Worm (Caenorhabditis elegans) whole organism, young adult: ENCODE measurements around the gene trx-3.

Source experiments
- B0261.1 ChIP-seq: sonication (generic microtip); optimal IDR thresholded peaks from 2 replicates; lab custom pipeline; 2016; ENCODE audit warnings: mild to moderate bottlenecking, missing genetic modification characterization, moderate library complexity, missing compliant biosample characterization
- F10E7.11 ChIP-seq: sonication (generic microtip); optimal IDR thresholded peaks from 2 replicates; lab custom pipeline; 2017; ENCODE audit warnings: mild to moderate bottlenecking, missing genetic modification characterization, moderate library complexity, missing compliant biosample characterization
- F22D6.2 ChIP-seq: sonication (generic microtip); optimal IDR thresholded peaks from 2 replicates; lab custom pipeline; 2016; ENCODE audit warnings: mild to moderate bottlenecking, missing genetic modification characterization, missing compliant biosample characterization
- F37B4.10 ChIP-seq: fragments of 200-800 bp; sonication (Bioruptor generic); IDR thresholded peaks from 2 replicates; pipeline ENCODE4 v1.3.6; 2022; ENCODE audit warnings: missing genetic modification characterization, missing compliant biosample characterization
- F52B5.7 ChIP-seq: sonication (generic microtip); optimal IDR thresholded peaks from 2 replicates; lab custom pipeline; 2016; ENCODE audit warnings: mild to moderate bottlenecking, missing genetic modification characterization, missing compliant biosample characterization
- K11D2.4 ChIP-seq: fragments of 200-800 bp; sonication (Bioruptor generic); IDR thresholded peaks from 2 replicates; pipeline ENCODE4 v1.3.6; 2022; ENCODE audit warnings: missing genetic modification reagents, missing genetic modification characterization, missing compliant biosample characterization
- Y53F4B.3 ChIP-seq: fragments of 200-800 bp; sonication (Bioruptor generic); IDR thresholded peaks from 2 replicates; pipeline ENCODE4 v1.3.6; 2022; ENCODE audit warnings: missing genetic modification reagents, missing genetic modification characterization, missing compliant biosample characterization
- Y56A3A.18 ChIP-seq: fragments of 200-800 bp; sonication (Bioruptor generic); IDR thresholded peaks from 2 replicates; pipeline ENCODE4 v1.3.6; 2022; ENCODE audit warnings: missing genetic modification reagents, missing genetic modification characterization, missing compliant biosample characterization
- Y95B8A.8 ChIP-seq: fragments of 200-800 bp; sonication (Bioruptor generic); IDR thresholded peaks from 2 replicates; pipeline ENCODE4 v1.3.6; 2022; ENCODE audit warnings: missing genetic modification reagents, missing genetic modification characterization, missing compliant biosample characterization
- aptf-2 ChIP-seq: fragments of 200-800 bp; sonication (Bioruptor generic); conservative IDR thresholded peaks from 2 replicates; pipeline ENCODE4 v1.3.6; 2022; ENCODE audit warnings: missing genetic modification reagents, missing genetic modification characterization, missing compliant biosample characterization
- atf-7 ChIP-seq: sonication (generic microtip); optimal IDR thresholded peaks from 2 replicates; lab custom pipeline; 2017; ENCODE audit warnings: mild to moderate bottlenecking, missing genetic modification characterization, missing compliant biosample characterization
- attf-3 ChIP-seq: fragments of 200-800 bp; sonication (Bioruptor generic); conservative IDR thresholded peaks from 2 replicates; pipeline ENCODE4 v1.3.6; 2022; ENCODE audit warnings: missing genetic modification reagents, missing genetic modification characterization, missing compliant biosample characterization
- attf-5 ChIP-seq: fragments of 200-800 bp; sonication (Bioruptor generic); optimal IDR thresholded peaks from 2 replicates; lab custom pipeline; 2018; ENCODE audit warnings: mild to moderate bottlenecking, missing genetic modification characterization, missing compliant biosample characterization
- ccch-3 ChIP-seq: fragments of 200-800 bp; sonication (Bioruptor generic); optimal IDR thresholded peaks from 2 replicates; lab custom pipeline; 2018; ENCODE audit warnings: mild to moderate bottlenecking, missing genetic modification characterization, missing compliant biosample characterization
- cebp-2 ChIP-seq: fragments of 200-800 bp; sonication (Bioruptor generic); IDR thresholded peaks from 2 replicates; pipeline ENCODE4 v1.3.6; 2022; ENCODE audit warnings: missing genetic modification characterization, missing compliant biosample characterization
- ceh-100 ChIP-seq: fragments of 200-800 bp; sonication (Bioruptor generic); IDR thresholded peaks from 2 replicates; pipeline ENCODE4 v1.3.6; 2022; ENCODE audit warnings: missing genetic modification reagents, missing genetic modification characterization, missing compliant biosample characterization
- chd-7 ChIP-seq: sonication (generic microtip); optimal IDR thresholded peaks from 2 replicates; lab custom pipeline; 2016; ENCODE audit warnings: mild to moderate bottlenecking, missing genetic modification characterization, moderate library complexity, missing compliant biosample characterization
- dpff-1 ChIP-seq: sonication (generic microtip); optimal IDR thresholded peaks from 2 replicates; lab custom pipeline; 2017; ENCODE audit warnings: mild to moderate bottlenecking, missing genetic modification characterization, missing compliant biosample characterization
- egl-44 ChIP-seq: fragments of 200-800 bp; sonication (Bioruptor generic); IDR thresholded peaks from 2 replicates; pipeline ENCODE4 v1.3.6; 2022; ENCODE audit warnings: missing genetic modification reagents, missing genetic modification characterization, missing compliant biosample characterization
- egrh-3 ChIP-seq: fragments of 200-800 bp; sonication (Bioruptor generic); IDR thresholded peaks from 2 replicates; pipeline ENCODE4 v1.3.6; 2022; ENCODE audit warnings: missing genetic modification reagents, missing genetic modification characterization, missing compliant biosample characterization
- ekl-4 ChIP-seq: fragments of 200-800 bp; sonication (Bioruptor generic); IDR thresholded peaks from 2 replicates; pipeline ENCODE4 v1.3.6; 2022; ENCODE audit warnings: missing genetic modification reagents, missing genetic modification characterization, missing compliant biosample characterization
- ets-4 ChIP-seq: fragments of 200-800 bp; sonication (Bioruptor generic); optimal IDR thresholded peaks from 2 replicates; lab custom pipeline; 2018; ENCODE audit warnings: mild to moderate bottlenecking, missing genetic modification characterization, missing compliant biosample characterization
- gei-17 ChIP-seq: fragments of 200-800 bp; sonication (Bioruptor generic); optimal IDR thresholded peaks from 2 replicates; lab custom pipeline; 2018; ENCODE audit warnings: mild to moderate bottlenecking, missing genetic modification characterization, missing compliant biosample characterization
- hmg-1.2 ChIP-seq: fragments of 200-800 bp; sonication (Bioruptor generic); IDR thresholded peaks from 2 replicates; pipeline ENCODE4 v1.3.6; 2022; ENCODE audit warnings: missing genetic modification reagents, missing genetic modification characterization, missing compliant biosample characterization
- lag-1 ChIP-seq: fragments of 200-800 bp; sonication (Bioruptor generic); IDR thresholded peaks from 2 replicates; pipeline ENCODE4 v1.3.6; 2022; ENCODE audit warnings: missing genetic modification reagents, missing genetic modification characterization, missing compliant biosample characterization
- lin-54 ChIP-seq: fragments of 200-800 bp; sonication (Bioruptor generic); optimal IDR thresholded peaks from 2 replicates; lab custom pipeline; 2018; ENCODE audit warnings: mild to moderate bottlenecking, missing genetic modification characterization, missing compliant biosample characterization
- lir-1 ChIP-seq: fragments of 200-800 bp; sonication (Bioruptor generic); conservative IDR thresholded peaks from 2 replicates; pipeline ENCODE4 v1.3.6; 2022; ENCODE audit warnings: missing genetic modification reagents, missing genetic modification characterization, missing compliant biosample characterization
- madf-8 ChIP-seq: fragments of 200-800 bp; sonication (Bioruptor generic); conservative IDR thresholded peaks from 2 replicates; pipeline ENCODE4 v1.3.6; 2022; ENCODE audit warnings: missing genetic modification reagents, missing genetic modification characterization, missing compliant biosample characterization
- mel-28 ChIP-seq: sonication (generic microtip); optimal IDR thresholded peaks from 2 replicates; lab custom pipeline; 2016; ENCODE audit warnings: borderline replicate concordance, mild to moderate bottlenecking, missing genetic modification characterization, missing compliant biosample characterization
- nhr-120 ChIP-seq: fragments of 200-800 bp; sonication (Bioruptor generic); IDR thresholded peaks from 2 replicates; pipeline ENCODE4 v1.3.6; 2022; ENCODE audit warnings: missing genetic modification characterization, missing compliant biosample characterization
- nhr-179 ChIP-seq: sonication (generic microtip); optimal IDR thresholded peaks from 2 replicates; lab custom pipeline; 2016; ENCODE audit warnings: mild to moderate bottlenecking, missing genetic modification characterization, missing compliant biosample characterization
- nhr-27 ChIP-seq: fragments of 200-800 bp; sonication (Bioruptor generic); optimal IDR thresholded peaks from 2 replicates; lab custom pipeline; 2018; ENCODE audit warnings: mild to moderate bottlenecking, missing genetic modification characterization, moderate library complexity, missing compliant biosample characterization
- nhr-90 ChIP-seq: sonication (generic microtip); optimal IDR thresholded peaks from 2 replicates; lab custom pipeline; 2016; ENCODE audit warnings: missing genotype, mild to moderate bottlenecking, missing genetic modification characterization, missing compliant biosample characterization
- pbrm-1 ChIP-seq: fragments of 200-800 bp; sonication (Bioruptor generic); IDR thresholded peaks from 2 replicates; pipeline ENCODE4 v1.3.6; 2022; ENCODE audit warnings: missing genetic modification reagents, missing genetic modification characterization, missing compliant biosample characterization
- sdz-38 ChIP-seq: sonication (generic microtip); optimal IDR thresholded peaks from 2 replicates; lab custom pipeline; 2016; ENCODE audit warnings: missing genotype, missing genetic modification characterization, missing compliant biosample characterization
- sea-2 ChIP-seq: fragments of 200-800 bp; sonication (Bioruptor generic); IDR thresholded peaks from 2 replicates; pipeline ENCODE4 v1.3.6; 2022; ENCODE audit warnings: missing genetic modification characterization, missing compliant biosample characterization
- snpc-1.1 ChIP-seq: sonication (generic microtip); optimal IDR thresholded peaks from 2 replicates; lab custom pipeline; 2017; ENCODE audit warnings: missing genetic modification characterization, mild to moderate bottlenecking, missing compliant biosample characterization, antibody characterized with exemption, moderate library complexity, missing genotype, missing genetic modification reagents; ENCODE audit not compliant: insufficient read depth
- snpc-3.4 ChIP-seq: sonication (generic microtip); optimal IDR thresholded peaks from 2 replicates; lab custom pipeline; 2017; ENCODE audit warnings: missing genetic modification characterization, mild to moderate bottlenecking, missing compliant biosample characterization, antibody characterized with exemption, moderate library complexity, missing genotype, missing genetic modification reagents
- snpc-4 ChIP-seq, 5 experiments: fragments of 150-350 bp in 1 of 5; sonication (generic microtip) in 4 of 5; optimal IDR thresholded peaks; 2 replicates each; lab custom pipeline; 2014 to 2018; ENCODE audit warnings: missing genetic modification characterization in 5 of 5, missing biosample characterization in 3 of 5, antibody characterized with exemption in 2 of 5, mild to moderate bottlenecking in 2 of 5, missing compliant biosample characterization in 2 of 5, missing genotype in 2 of 5, moderate library complexity in 2 of 5, missing genetic modification reagents in 1 of 5
- somi-1 ChIP-seq: fragments of 200-800 bp; sonication (Bioruptor generic); optimal IDR thresholded peaks from 2 replicates; lab custom pipeline; 2018; ENCODE audit warnings: mild to moderate bottlenecking, missing genetic modification characterization, missing compliant biosample characterization
- tbp1 ChIP-seq: fragments of 200-800 bp; sonication (Bioruptor generic); optimal IDR thresholded peaks from 2 replicates; lab custom pipeline; 2018; ENCODE audit warnings: mild to moderate bottlenecking, missing genetic modification characterization, missing compliant biosample characterization
- tbx-9 ChIP-seq: sonication (generic microtip); optimal IDR thresholded peaks from 2 replicates; lab custom pipeline; 2016; ENCODE audit warnings: borderline replicate concordance, missing genetic modification characterization, inconsistent platforms, missing compliant biosample characterization
- tlf-1 ChIP-seq: fragments of 200-800 bp; sonication (Bioruptor generic); optimal IDR thresholded peaks from 2 replicates; lab custom pipeline; 2018; ENCODE audit warnings: mild to moderate bottlenecking, missing genetic modification characterization, missing compliant biosample characterization
- zfh-2 ChIP-seq: fragments of 200-800 bp; sonication (Bioruptor generic); conservative IDR thresholded peaks from 2 replicates; pipeline ENCODE4 v1.3.6; 2022; ENCODE audit warnings: missing genetic modification reagents, missing genetic modification characterization, missing compliant biosample characterization
- zim-3 ChIP-seq: sonication (generic microtip); optimal IDR thresholded peaks from 2 replicates; lab custom pipeline; 2017; ENCODE audit warnings: mild to moderate bottlenecking, missing genetic modification characterization, moderate library complexity, missing compliant biosample characterization
- ztf-25 ChIP-seq: fragments of 200-800 bp; sonication (Bioruptor generic); IDR thresholded peaks from 2 replicates; pipeline ENCODE4 v1.3.6; 2022; ENCODE audit warnings: missing genetic modification reagents, missing genetic modification characterization, missing compliant biosample characterization
- ztf-26 ChIP-seq: sonication (generic microtip); optimal IDR thresholded peaks from 2 replicates; lab custom pipeline; 2017; ENCODE audit warnings: missing genetic modification characterization, missing compliant biosample characterization
- ztf-28 ChIP-seq: fragments of 200-800 bp; sonication (Bioruptor generic); IDR thresholded peaks from 2 replicates; pipeline ENCODE4 v1.3.6; 2022; ENCODE audit warnings: missing genetic modification reagents, missing genetic modification characterization, missing compliant biosample characterization
- ztf-3 ChIP-seq: fragments of 200-800 bp; sonication (Bioruptor generic); optimal IDR thresholded peaks from 2 replicates; lab custom pipeline; 2018; ENCODE audit warnings: mild to moderate bottlenecking, missing genetic modification characterization, missing compliant biosample characterization

trx-3 gene

ce11 chrIV:4446884-4447283 lies 39.9 kb upstream of the trx-3 start (continued):
- TF ChIP-seq somi-1 (no peak), snpc-3.4 (peak; percentile 35), attf-3 (GFP tag; lab: Robert Waterston, UW) (no peak), nhr-179 (tag; lab: Kevin White, UChicago) (no peak), F22D6.2 (tag; lab: Kevin White, UChicago) (no peak), gei-17 (GFP tag; lab: Kevin White, UChicago) (no peak), cebp-2 (GFP tag; lab: Robert Waterston, UW) (no peak), lag-1 (no peak), nhr-120 (GFP tag; lab: Robert Waterston, UW) (no peak), ceh-100 (GFP tag; lab: Robert Waterston, UW) (peak; percentile 39), snpc-4 (GFP tag; optimal IDR thresholded peaks at IDR 0.05; lab: Kevin White, UChicago) (no peak), snpc-4 (tag; optimal IDR thresholded peaks at IDR 0.05; lab: Kevin White, UChicago) (peak in 1 of 4 experiments; percentile 17), egrh-3 (GFP tag; lab: Robert Waterston, UW) (no peak), ztf-25 (no peak), lir-1 (GFP tag; lab: Robert Waterston, UW) (no peak), egl-44 (GFP tag; lab: Robert Waterston, UW) (no peak), atf-7 (tag; lab: Kevin White, UChicago) (no peak), ekl-4 (GFP tag; lab: Robert Waterston, UW) (0 out of 2 replicates have a peak, but pooled peaks have one; percentile 19), Y56A3A.18 (GFP tag; lab: Robert Waterston, UW) (no peak), tbx-9 (no peak), hmg-1.2 (GFP tag; lab: Robert Waterston, UW) (peak; percentile 52), F37B4.10 (no peak), chd-7 (no peak), ets-4 (GFP tag; lab: Kevin White, UChicago) (no peak), zfh-2 (no peak), F10E7.11 (no peak), F52B5.7 (no peak), B0261.1 (tag; lab: Kevin White, UChicago) (no peak), sdz-38 (tag; lab: Kevin White, UChicago) (no peak), pbrm-1 (peak; percentile 63; the same call in 1 of the 2 replicates), Y95B8A.8 (GFP tag; lab: Robert Waterston, UW) (peak; percentile 12; the same call in 1 of the 2 replicates), nhr-90 (tag; lab: Kevin White, UChicago) (no peak), tlf-1 (no peak), K11D2.4 (no peak), nhr-27 (tag; lab: Kevin White, UChicago) (no peak), ztf-26 (tag; lab: Kevin White, UChicago) (no peak), ccch-3 (GFP tag; lab: Kevin White, UChicago) (no peak), snpc-1.1 (tag; lab: Kevin White, UChicago) (no peak), zim-3 (no peak), attf-5 (GFP tag; lab: Kevin White, UChicago) (peak; percentile 1), tbp1 (GFP tag; lab: Kevin White, UChicago) (peak; percentile 13), mel-28 (tag; lab: Kevin White, UChicago) (no peak), Y53F4B.3 (GFP tag; lab: Robert Waterston, UW) (0 out of 2 replicates have a peak, but pooled peaks have one; percentile 13), aptf-2 (GFP tag; lab: Robert Waterston, UW) (no peak), lin-54 (GFP tag; lab: Kevin White, UChicago) (peak; percentile 29), sea-2 (GFP tag; lab: Robert Waterston, UW) (no peak), ztf-28 (no peak), dpff-1 (tag; lab: Kevin White, UChicago) (no peak), madf-8 (no peak), ztf-3 (GFP tag; lab: Kevin White, UChicago) (no peak)
